Fruit fly (Drosophila melanogaster) whole organism, wandering third instar larva: ENCODE results near the gene CG1999.
A peak's percentile ranks its signal among the peaks of the same experiment; 100 is the strongest.

Source experiments
- CG32264 ChIP-seq: fragments of 200-800 bp; sonication (Bioruptor generic); optimal IDR thresholded peaks from 2 replicates; lab custom pipeline; 2016; ENCODE audit warnings: missing biosample characterization, missing genetic modification characterization
- CG9705 ChIP-seq: fragments of 200-800 bp; sonication (Bioruptor generic); optimal IDR thresholded peaks from 2 replicates; lab custom pipeline; 2018; ENCODE audit warnings: missing biosample characterization, mild to moderate bottlenecking, missing genetic modification characterization
- CrebA ChIP-seq: fragments of 200-800 bp; sonication (Bioruptor generic); optimal IDR thresholded peaks from 2 replicates; lab custom pipeline; 2016; ENCODE audit warnings: missing biosample characterization, mild to moderate bottlenecking, missing genetic modification characterization, borderline replicate concordance
- Dif ChIP-seq: fragments of 200-275, 200-300 bp; sonication (Bioruptor generic); optimal IDR thresholded peaks from 2 replicates; lab custom pipeline; 2018; ENCODE audit warnings: missing biosample characterization, missing genetic modification characterization; ENCODE audit not compliant: partially characterized antibody
- GATAd ChIP-seq: sonication (Bioruptor generic); optimal IDR thresholded peaks from 2 replicates; lab custom pipeline; 2016; ENCODE audit warnings: missing biosample characterization, missing genetic modification characterization
- HLH106 ChIP-seq: fragments of 200-800 bp; optimal IDR thresholded peaks from 3 replicates; lab custom pipeline; 2019; ENCODE audit warnings: missing biosample characterization, mild to moderate bottlenecking, missing genetic modification characterization, moderate library complexity
- Hnf4 ChIP-seq: fragments of 200-800 bp; sonication (Bioruptor generic); optimal IDR thresholded peaks from 2 replicates; lab custom pipeline; 2016; ENCODE audit warnings: missing biosample characterization, mild to moderate bottlenecking, missing genetic modification characterization
- Hr78 ChIP-seq: fragments of >200 bp; optimal IDR thresholded peaks from 2 replicates; lab custom pipeline; 2017; ENCODE audit warnings: missing biosample characterization, missing genetic modification characterization
- Hr83 ChIP-seq: fragments of 200-300 bp; sonication (Bioruptor generic); optimal IDR thresholded peaks from 2 replicates; lab custom pipeline; 2016; ENCODE audit warnings: missing biosample characterization, mild to moderate bottlenecking, missing genetic modification characterization, moderate library complexity; ENCODE audit not compliant: poor library complexity, severe bottlenecking
- Jra ChIP-seq: sonication (Bioruptor generic); optimal IDR thresholded peaks from 2 replicates; lab custom pipeline; 2016; ENCODE audit warnings: missing biosample characterization, missing genetic modification characterization
- Mio ChIP-seq: sonication (Bioruptor generic); optimal IDR thresholded peaks from 2 replicates; lab custom pipeline; 2016; ENCODE audit warnings: missing biosample characterization, missing genetic modification characterization
- Myc ChIP-seq: fragments of >200 bp; optimal IDR thresholded peaks from 2 replicates; lab custom pipeline; 2017
- N ChIP-seq: fragments of >200 bp; optimal IDR thresholded peaks from 2 replicates; lab custom pipeline; 2018; ENCODE audit warnings: missing biosample characterization, missing external identifiers, missing genetic modification characterization
- OdsH ChIP-seq: fragments of 200-800 bp; sonication (Bioruptor generic); optimal IDR thresholded peaks from 2 replicates; lab custom pipeline; 2016; ENCODE audit warnings: missing biosample characterization, mild to moderate bottlenecking, missing genetic modification characterization
- Rel ChIP-seq, 2 experiments: fragments of 200-800 bp; sonication (Bioruptor generic) in 1 of 2; optimal IDR thresholded peaks; 2 replicates in 1 of 2; 3 replicates in 1 of 2; lab custom pipeline; 2016 to 2019; ENCODE audit warnings: mild to moderate bottlenecking in 2 of 2, missing biosample characterization in 2 of 2, missing genetic modification characterization in 2 of 2, moderate library complexity in 1 of 2
- Vsx2 ChIP-seq: fragments of 200-300, 225-300 bp; sonication (Bioruptor generic); optimal IDR thresholded peaks from 2 replicates; lab custom pipeline; 2018; ENCODE audit warnings: missing biosample characterization, missing genetic modification characterization; ENCODE audit not compliant: partially characterized antibody
- br ChIP-seq: fragments of 200-800 bp; sonication (Bioruptor generic); optimal IDR thresholded peaks from 2 replicates; lab custom pipeline; 2016; ENCODE audit warnings: missing biosample characterization, missing genetic modification characterization
- brk ChIP-seq: fragments of 200-800 bp; sonication (Bioruptor generic); optimal IDR thresholded peaks from 2 replicates; lab custom pipeline; 2016; ENCODE audit warnings: missing biosample characterization, mild to moderate bottlenecking, missing genetic modification characterization
- dl ChIP-seq, 2 experiments: fragments of 175-275, 200-275 bp in 1 of 2; fragments of 200-275 bp in 1 of 2; sonication (Bioruptor generic); optimal IDR thresholded peaks; lab custom pipeline; 2018; ENCODE audit warnings: mild to moderate bottlenecking in 2 of 2, missing biosample characterization in 2 of 2, missing genetic modification characterization in 2 of 2, moderate library complexity in 2 of 2; ENCODE audit not compliant: partially characterized antibody in 2 of 2, insufficient read depth in 1 of 2
- dmrt93B ChIP-seq: fragments of 200-800 bp; sonication (Bioruptor generic); optimal IDR thresholded peaks from 2 replicates; lab custom pipeline; 2018; ENCODE audit warnings: missing biosample characterization, mild to moderate bottlenecking, missing genetic modification characterization
- dsf ChIP-seq: sonication (Bioruptor generic); optimal IDR thresholded peaks from 2 replicates; lab custom pipeline; 2016; ENCODE audit warnings: missing biosample characterization, missing genetic modification characterization, borderline replicate concordance
- ey ChIP-seq: fragments of 200-800 bp; sonication (Bioruptor generic); optimal IDR thresholded peaks from 2 replicates; lab custom pipeline; 2016; ENCODE audit warnings: missing biosample characterization, missing genetic modification characterization
- foxo ChIP-seq, 2 experiments: fragments of 200-800 bp; sonication (Bioruptor generic); optimal IDR thresholded peaks; 2 replicates in 1 of 2; 3 replicates in 1 of 2; lab custom pipeline; 2016 to 2017; ENCODE audit warnings: missing biosample characterization in 2 of 2, missing genetic modification characterization in 2 of 2
- fru ChIP-seq: fragments of 200-800 bp; sonication (Bioruptor generic); optimal IDR thresholded peaks from 3 replicates; lab custom pipeline; 2016; ENCODE audit warnings: missing biosample characterization, mild to moderate bottlenecking, missing genetic modification characterization
- h ChIP-seq: fragments of 200-800 bp; sonication (Bioruptor generic); optimal IDR thresholded peaks from 3 replicates; lab custom pipeline; 2016; ENCODE audit warnings: missing biosample characterization, mild to moderate bottlenecking, missing genetic modification characterization
- jim ChIP-seq: fragments of 175-275, 200-325 bp; sonication (Bioruptor generic); optimal IDR thresholded peaks from 2 replicates; lab custom pipeline; 2016; ENCODE audit warnings: missing biosample characterization, mild to moderate bottlenecking, missing genetic modification characterization
- lola ChIP-seq: fragments of >200 bp; optimal IDR thresholded peaks from 2 replicates; lab custom pipeline; 2017; ENCODE audit warnings: missing biosample characterization, missing genetic modification characterization
- pan ChIP-seq: fragments of >200 bp; optimal IDR thresholded peaks from 2 replicates; lab custom pipeline; 2017
- psq ChIP-seq: fragments of 200-800 bp; sonication (Bioruptor generic); optimal IDR thresholded peaks from 3 replicates; lab custom pipeline; 2017; ENCODE audit warnings: missing biosample characterization, mild to moderate bottlenecking, missing genetic modification characterization, moderate library complexity
- rgr ChIP-seq: fragments of 200-800 bp; sonication (Bioruptor generic); optimal IDR thresholded peaks from 3 replicates; lab custom pipeline; 2016; ENCODE audit warnings: missing biosample characterization, mild to moderate bottlenecking, missing genetic modification characterization
- sv ChIP-seq: fragments of 200-800 bp; sonication (Bioruptor generic); optimal IDR thresholded peaks from 3 replicates; lab custom pipeline; 2016; ENCODE audit warnings: missing biosample characterization, missing genetic modification characterization
- tai ChIP-seq: sonication (Bioruptor generic); optimal IDR thresholded peaks from 2 replicates; lab custom pipeline; 2016; ENCODE audit warnings: missing biosample characterization, missing genetic modification characterization
- usp ChIP-seq: fragments of >200 bp; optimal IDR thresholded peaks from 2 replicates; lab custom pipeline; 2017; ENCODE audit warnings: missing biosample characterization, missing genetic modification characterization
- woc ChIP-seq: sonication (Bioruptor generic); optimal IDR thresholded peaks from 2 replicates; lab custom pipeline; 2016; ENCODE audit warnings: missing biosample characterization, mild to moderate bottlenecking, missing genetic modification characterization

Gene CG1999

DNA sequence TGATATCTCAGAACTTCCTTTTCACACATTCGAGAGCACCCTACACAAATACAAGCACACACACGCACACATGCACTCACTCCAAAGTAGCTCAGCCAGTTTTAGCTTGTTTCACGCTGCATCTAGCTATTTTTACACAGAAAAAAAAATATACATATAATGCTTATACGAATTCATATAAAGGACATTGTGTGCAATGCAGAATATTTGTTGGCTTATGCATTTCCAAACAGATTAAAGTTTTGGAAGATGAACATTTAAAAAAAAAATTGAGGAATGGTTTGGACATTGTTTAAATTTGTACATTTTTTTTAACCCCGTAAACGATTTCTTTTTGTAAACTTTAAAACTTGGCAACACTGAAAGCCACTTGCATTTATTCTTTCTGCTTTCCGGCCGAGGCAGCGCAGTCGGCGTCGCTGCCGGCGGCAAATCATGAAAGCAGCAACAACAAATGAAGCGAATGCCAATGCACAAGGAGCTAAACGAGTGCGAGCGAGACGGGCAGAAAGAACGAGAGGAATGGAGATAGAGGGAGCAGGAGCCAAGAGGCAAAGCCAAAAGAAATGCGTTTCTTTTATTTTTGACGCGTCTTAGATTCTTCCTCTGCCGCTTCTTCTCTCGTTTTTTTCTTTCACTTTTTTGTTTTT, 39.4 kb upstream of the CG1999 start (continued):
- no peak for TF ChIP-seq usp (GFP tag; lab: Kevin White, UChicago)
- peak; percentile 72 for TF ChIP-seq tai (GFP tag; lab: Kevin White, UChicago)
- peak; percentile 80 for TF ChIP-seq rgr (GFP tag; lab: Kevin White, UChicago)
- peak; percentile 35 for TF ChIP-seq CG32264 (GFP tag; lab: Kevin White, UChicago)
- TF ChIP-seq Dif (GFP tag; lab: Kevin White, UChicago), result no peak
- peak; percentile 74 for TF ChIP-seq Hnf4
- TF ChIP-seq Jra (GFP tag; lab: Kevin White, UChicago), result peak; percentile 27
- no peak for TF ChIP-seq pan (lab: Kevin White, UChicago)
- TF ChIP-seq OdsH, result peak; percentile 83
- no peak for TF ChIP-seq jim (GFP tag; lab: Kevin White, UChicago)
- no peak for TF ChIP-seq lola (GFP tag; lab: Kevin White, UChicago)
- peak; percentile 83 for TF ChIP-seq HLH106 (tag; lab: Kevin White, UChicago)
- no peak for TF ChIP-seq GATAd (GFP tag; lab: Kevin White, UChicago)
- no peak for TF ChIP-seq CrebA (GFP tag; lab: Kevin White, UChicago)

DNA sequence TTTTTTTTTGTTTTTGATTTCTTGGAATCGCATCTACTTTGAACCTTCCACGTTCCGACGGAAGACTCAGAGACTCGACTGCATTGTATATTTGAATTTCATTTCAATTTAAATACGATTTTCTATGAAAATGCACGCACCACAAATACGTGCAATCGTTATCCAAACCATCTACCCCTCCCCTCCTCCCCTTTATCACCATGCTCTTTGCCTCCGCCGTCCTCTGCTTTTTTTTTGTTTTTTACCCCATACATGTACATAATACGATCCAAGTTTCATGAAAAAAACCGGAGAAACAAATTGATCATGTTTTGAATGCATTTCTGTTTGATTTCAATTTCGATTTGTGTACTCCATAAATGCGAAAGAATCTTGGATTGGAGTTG, 38.9 kb upstream of the CG1999 start:
- no peak for TF ChIP-seq brk (GFP tag; lab: Kevin White, UChicago)
- TF ChIP-seq Vsx2 (GFP tag; lab: Kevin White, UChicago), result no peak
- TF ChIP-seq CG32264 (GFP tag; lab: Kevin White, UChicago), result no peak
- TF ChIP-seq CG9705 (GFP tag; lab: Kevin White, UChicago), result no peak
- no peak for TF ChIP-seq Hr78
- TF ChIP-seq, all 38 proteins: peak for 0

DNA sequence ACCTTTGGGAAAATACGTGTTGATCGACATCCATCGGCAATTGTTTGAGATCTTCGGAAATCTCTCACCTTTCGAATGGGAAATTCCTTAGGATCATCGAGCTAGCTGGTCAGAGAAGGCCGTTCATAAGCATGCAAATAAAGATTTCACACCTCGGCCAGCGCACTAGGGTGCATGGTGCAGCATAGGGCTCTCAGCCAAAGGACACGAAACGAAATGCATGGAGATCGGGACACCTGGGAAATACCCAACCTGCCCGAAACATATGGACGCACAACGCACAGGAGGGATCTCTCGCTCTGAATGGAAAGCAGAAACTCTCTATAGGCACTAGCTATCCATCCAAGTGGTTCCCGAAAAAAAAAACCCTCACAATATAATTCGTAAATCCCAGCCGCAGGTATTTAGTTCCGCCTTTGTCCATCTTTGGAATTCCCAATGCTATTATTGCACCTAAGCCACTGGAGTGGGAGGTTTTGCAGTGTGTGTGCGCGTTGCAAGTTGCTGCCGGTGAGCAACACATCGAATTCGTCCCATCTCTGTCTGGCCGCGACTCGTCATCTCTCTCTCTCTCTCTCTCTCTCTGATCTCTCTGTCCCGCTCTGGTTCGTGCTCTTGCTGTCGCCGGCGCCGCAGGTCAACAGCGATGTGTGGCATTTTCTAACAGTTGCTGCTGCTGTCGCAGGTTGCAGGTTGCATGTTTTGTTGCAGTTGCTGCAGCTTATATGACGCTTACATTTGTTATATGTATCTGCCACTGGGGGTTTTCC, 38.0 kb upstream of the CG1999 start:
- no peak for TF ChIP-seq dsf (GFP tag; lab: Kevin White, UChicago)
- TF ChIP-seq woc, result no peak
- TF ChIP-seq N (GFP tag; lab: Kevin White, UChicago), result no peak
- TF ChIP-seq Hnf4, result no peak
- no peak for TF ChIP-seq CrebA (GFP tag; lab: Kevin White, UChicago)
- no peak for TF ChIP-seq Myc
- TF ChIP-seq foxo (GFP tag; optimal IDR thresholded peaks at IDR 0.05; lab: Kevin White, UChicago), result no peak
- no peak for TF ChIP-seq psq (GFP tag; lab: Kevin White, UChicago)
- no peak for TF ChIP-seq dmrt93B (GFP tag; lab: Kevin White, UChicago)
- TF ChIP-seq Vsx2 (GFP tag; lab: Kevin White, UChicago), result no peak
- no peak for TF ChIP-seq ey
- TF ChIP-seq br (GFP tag; lab: Kevin White, UChicago), result no peak
- no peak for TF ChIP-seq jim (GFP tag; lab: Kevin White, UChicago)
- TF ChIP-seq Rel (GFP tag; optimal IDR thresholded peaks at IDR 0.05; lab: Kevin White, UChicago), result no peak
- no peak for TF ChIP-seq Rel (tag; optimal IDR thresholded peaks at IDR 0.05; lab: Kevin White, UChicago)

DNA sequence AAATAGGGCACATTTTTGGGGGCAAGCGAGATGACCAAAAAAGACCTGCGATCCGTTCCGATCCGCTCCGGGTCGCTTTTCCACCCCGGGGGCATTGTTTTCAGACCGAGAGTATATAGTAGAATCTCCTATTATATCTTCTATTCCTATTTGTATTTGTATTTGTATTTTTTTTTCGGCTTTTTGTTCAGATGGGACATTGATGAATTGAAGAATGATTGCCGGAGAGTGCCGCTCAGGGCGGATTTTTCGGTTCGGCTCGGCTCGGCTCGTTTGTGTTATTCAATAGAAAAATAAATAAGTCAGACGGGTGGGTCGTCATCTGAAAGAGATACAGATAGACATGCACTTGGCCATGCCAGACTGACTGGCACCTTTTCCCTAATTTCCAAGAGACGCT, 36.8 kb upstream of the CG1999 start:
- TF ChIP-seq pan (lab: Kevin White, UChicago) (no peak), psq (GFP tag; lab: Kevin White, UChicago) (no peak), Hr83 (GFP tag; lab: Kevin White, UChicago) (no peak), fru (GFP tag; lab: Kevin White, UChicago) (no peak), Mio (GFP tag; lab: Kevin White, UChicago) (no peak), Hr78 (no peak), jim (GFP tag; lab: Kevin White, UChicago) (no peak), h (GFP tag; lab: Kevin White, UChicago) (no peak), sv (GFP tag; lab: Kevin White, UChicago) (no peak), Myc (no peak), dmrt93B (GFP tag; lab: Kevin White, UChicago) (no peak), CrebA (GFP tag; lab: Kevin White, UChicago) (no peak), rgr (GFP tag; lab: Kevin White, UChicago) (no peak), Rel (GFP tag; optimal IDR thresholded peaks at IDR 0.05; lab: Kevin White, UChicago) (no peak), Rel (tag; optimal IDR thresholded peaks at IDR 0.05; lab: Kevin White, UChicago) (no peak), dl (GFP tag; optimal IDR thresholded peaks at IDR 0.05; lab: Kevin White, UChicago; ENCODE audit: insufficient read depth in 1 of 2, partially characterized antibody in 2 of 2) (no peak), N (GFP tag; lab: Kevin White, UChicago) (no peak), br (GFP tag; lab: Kevin White, UChicago) (no peak), OdsH (no peak), brk (GFP tag; lab: Kevin White, UChicago) (no peak), CG32264 (GFP tag; lab: Kevin White, UChicago) (no peak)
- TF ChIP-seq, all 38 proteins: peak for 0
